Worm (Caenorhabditis elegans): ENCODE measurements around the gene tost-1.

DNA sequence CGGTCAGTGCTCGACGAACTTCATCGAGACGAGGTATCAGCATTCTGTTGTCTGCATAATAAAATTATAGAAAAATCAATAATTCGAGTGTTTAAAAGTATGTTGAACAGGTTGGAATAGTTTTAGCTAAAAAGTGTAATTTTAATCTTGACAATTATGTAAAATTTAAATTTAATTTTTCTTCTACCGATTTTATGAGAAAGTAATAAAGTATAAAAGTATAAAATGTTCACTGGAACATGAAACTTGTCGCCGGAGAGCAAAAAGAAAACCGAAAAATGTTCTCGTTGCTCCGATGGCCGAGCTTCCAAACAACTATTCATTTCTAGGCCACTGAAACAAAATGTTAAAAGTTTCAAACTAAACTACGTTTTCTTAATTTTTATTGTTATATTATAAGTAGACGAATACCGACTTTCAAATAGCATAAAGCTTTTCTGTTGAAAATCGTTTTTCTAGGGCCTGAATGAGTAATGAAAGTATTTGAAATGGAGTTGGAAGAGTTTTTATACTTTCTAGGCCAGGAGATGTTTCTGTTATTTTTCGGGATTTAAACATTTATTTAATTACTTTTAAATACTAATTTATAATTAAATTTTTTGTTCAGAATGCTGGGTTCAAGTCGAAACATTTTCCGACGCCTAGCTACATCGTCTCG lies 16.2 kb downstream of the tost-1 start, which contains the start of the genes C35D10.10 and C35D10.5:
- TF ChIP-seq nhr-11 (tag; optimal IDR thresholded peaks at IDR 0.05): no peak
- TF ChIP-seq nhr-237 (tag; optimal IDR thresholded peaks at IDR 0.05): no peak
- TF ChIP-seq nhr-77 (tag; optimal IDR thresholded peaks at IDR 0.05): no peak
- TF ChIP-seq ceh-8 (GFP tag; optimal IDR thresholded peaks at IDR 0.05): no peak
- TF ChIP-seq mab-9 (GFP tag; IDR thresholded peaks at IDR 0.05): no peak
- TF ChIP-seq nhr-12 (tag; optimal IDR thresholded peaks at IDR 0.05): no peak
- no peak for TF ChIP-seq ces-1 (GFP tag; optimal IDR thresholded peaks at IDR 0.05)
- TF ChIP-seq snu-23 (GFP tag; optimal IDR thresholded peaks at IDR 0.05): peak; percentile 4
- TF ChIP-seq tbx-2 (tag; optimal IDR thresholded peaks at IDR 0.05): peak; percentile 20
- peak in 1 of 2 experiments; percentile 35 for TF ChIP-seq lsy-2 (tag; optimal IDR thresholded peaks at IDR 0.05)
- TF ChIP-seq efl-1 (optimal IDR thresholded peaks at IDR 0.05): no peak
- peak in 1 of 2 experiments; percentile 27 for TF ChIP-seq efl-1 (GFP tag; optimal IDR thresholded peaks at IDR 0.05 in 1 of 2)
- no peak for TF ChIP-seq nhr-76 (tag; optimal IDR thresholded peaks at IDR 0.05)
- TF ChIP-seq ztf-11 (tag; optimal IDR thresholded peaks at IDR 0.05): peak in 1 of 2 experiments; percentile 39

All from whole organism, L1 larva.